Worm (Caenorhabditis elegans): ENCODE data around the gene R08C7.5.

Gene R08C7.5

DNA sequence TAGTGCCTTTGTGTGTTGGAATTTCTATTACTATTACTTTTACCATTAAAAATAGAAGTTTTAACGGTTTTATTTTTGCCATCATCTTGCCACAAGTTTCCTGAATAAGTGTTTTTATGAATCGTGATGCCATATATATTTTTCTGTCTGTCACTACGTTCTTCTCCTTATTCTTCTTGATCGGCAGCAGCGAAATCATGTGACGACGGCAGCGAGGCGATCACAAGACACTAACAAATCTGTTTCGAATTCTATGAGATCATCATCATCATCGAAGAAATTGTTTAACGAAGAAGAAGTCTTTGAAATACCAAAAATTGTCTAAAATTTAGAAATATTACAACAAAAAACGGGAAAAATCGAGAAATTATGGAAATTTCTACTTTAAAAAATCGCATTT lies 27.6 kb upstream of the R08C7.5 start:
- TF ChIP-seq sptf-1 (tag; optimal IDR thresholded peaks at IDR 0.05) (no peak), cnd-1 (tag; optimal IDR thresholded peaks at IDR 0.05) (no peak), mep-1 (tag; optimal IDR thresholded peaks at IDR 0.05) (no peak), mab-5 (tag; optimal IDR thresholded peaks at IDR 0.05) (no peak), unc-120 (tag; optimal IDR thresholded peaks at IDR 0.05; ENCODE audit: poor library complexity, severe bottlenecking) (no peak), ceh-39 (tag; optimal IDR thresholded peaks at IDR 0.05) (no peak), zip-8 (tag; optimal IDR thresholded peaks at IDR 0.05) (no peak)

DNA sequence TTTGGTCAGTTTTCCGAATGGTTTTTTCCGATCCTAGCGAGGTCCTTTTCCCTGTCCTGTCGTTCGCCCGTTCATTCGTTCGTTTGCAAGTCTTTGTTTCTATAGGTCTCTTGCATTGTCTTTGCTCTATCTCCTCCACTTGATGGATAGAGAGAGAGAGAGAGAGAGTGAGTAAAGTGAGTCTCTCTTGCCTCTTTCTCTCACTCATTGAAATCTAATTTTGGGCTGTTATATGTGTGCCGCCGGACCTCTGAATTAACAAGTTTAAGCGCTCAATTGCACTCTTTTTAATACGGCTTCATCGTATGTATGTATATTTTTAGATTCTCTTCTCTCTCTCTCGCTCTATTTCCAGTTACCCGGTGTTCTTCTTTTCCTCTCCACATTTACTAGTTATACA lies 26.2 kb upstream of the R08C7.5 start:
- TF ChIP-seq ceh-39 (tag; optimal IDR thresholded peaks at IDR 0.05) (no peak), ces-1 (GFP tag; optimal IDR thresholded peaks at IDR 0.05) (peak; percentile 99), sptf-1 (tag; optimal IDR thresholded peaks at IDR 0.05) (no peak)

DNA sequence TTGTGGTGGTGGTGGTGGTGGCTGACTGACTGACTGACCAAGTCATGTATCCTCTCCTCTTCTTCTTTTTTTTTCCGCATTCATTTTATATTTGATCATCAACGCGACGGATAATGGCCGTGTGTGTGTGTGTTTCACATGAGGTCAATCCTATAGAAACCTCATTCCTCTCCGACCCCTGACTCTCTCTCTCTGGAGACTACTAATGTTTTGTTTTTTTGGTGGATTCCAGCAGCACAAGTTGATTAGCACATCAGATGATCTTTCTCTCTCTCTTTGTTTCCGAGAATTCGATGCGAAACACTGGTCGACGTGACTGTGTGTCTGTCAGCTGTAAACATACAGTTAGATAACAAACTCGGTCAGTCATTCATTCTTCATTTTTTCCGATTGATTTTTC lies 24.9 kb upstream of the R08C7.5 start, which contains the start of gene Y24D9A.7:
Gene Y24D9A.7, minus strand, starts transcription at position 46 of the 400 bp plus-strand sequence.
- no peak for TF ChIP-seq hlh-1 (tag; optimal IDR thresholded peaks at IDR 0.05)
- TF ChIP-seq tbx-8 (GFP tag; optimal IDR thresholded peaks at IDR 0.05), result no peak
- TF ChIP-seq ceh-43 (GFP tag; optimal IDR thresholded peaks at IDR 0.05), result no peak
- no peak for TF ChIP-seq sptf-1 (tag; optimal IDR thresholded peaks at IDR 0.05)
- TF ChIP-seq mab-5 (tag; optimal IDR thresholded peaks at IDR 0.05), result no peak
- no peak for TF ChIP-seq nhr-76 (tag; optimal IDR thresholded peaks at IDR 0.05)
- TF ChIP-seq mep-1 (tag; optimal IDR thresholded peaks at IDR 0.05), result no peak
- no peak for TF ChIP-seq mls-2 (tag; optimal IDR thresholded peaks at IDR 0.05)
- no peak for TF ChIP-seq cnd-1 (tag; optimal IDR thresholded peaks at IDR 0.05)
- no peak for TF ChIP-seq nhr-28 (tag; optimal IDR thresholded peaks at IDR 0.05)
- no peak for TF ChIP-seq nhr-12 (tag; optimal IDR thresholded peaks at IDR 0.05)
- TF ChIP-seq unc-39 (tag; optimal IDR thresholded peaks at IDR 0.05), result no peak
- TF ChIP-seq sem-2 (GFP tag; optimal IDR thresholded peaks at IDR 0.05), result no peak
- no peak for TF ChIP-seq zip-8 (tag; optimal IDR thresholded peaks at IDR 0.05)
- TF ChIP-seq pha-4 (tag; optimal IDR thresholded peaks at IDR 0.05), result no peak
- TF ChIP-seq ceh-39 (tag; optimal IDR thresholded peaks at IDR 0.05), result no peak
- TF ChIP-seq elt-1 (tag; optimal IDR thresholded peaks at IDR 0.05; ENCODE audit: borderline replicate concordance, insufficient read depth), result no peak

DNA sequence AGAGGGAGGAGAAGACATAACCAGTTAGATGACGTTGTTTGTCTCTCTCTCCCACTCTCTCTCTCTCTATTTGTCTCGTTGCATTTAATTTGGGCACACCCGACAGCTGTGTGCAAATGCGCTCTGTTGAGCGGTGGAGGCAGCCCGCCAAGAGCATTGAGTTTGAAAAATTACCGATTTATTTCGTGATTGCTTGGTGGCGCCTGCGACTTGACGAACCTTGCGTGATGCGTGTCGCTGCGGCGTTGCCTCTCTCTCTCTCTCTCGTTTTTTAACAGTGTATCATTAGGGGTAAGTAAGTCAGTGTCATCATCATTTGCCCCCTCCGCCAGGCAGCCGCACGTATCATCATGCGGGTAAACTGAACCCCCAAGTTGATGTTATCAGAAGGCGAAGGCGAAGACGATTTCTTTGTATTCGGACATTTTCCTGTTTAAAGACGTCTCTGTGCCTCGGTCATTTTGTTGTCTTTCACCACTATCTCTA lies 23.9 kb upstream of the R08C7.5 start:
- no peak for TF ChIP-seq nhr-12 (tag; optimal IDR thresholded peaks at IDR 0.05)
- peak; percentile 27 for TF ChIP-seq sptf-1 (tag; optimal IDR thresholded peaks at IDR 0.05)
- peak; percentile 45 for TF ChIP-seq lsy-2 (tag; optimal IDR thresholded peaks at IDR 0.05)
- TF ChIP-seq ztf-11 (tag; optimal IDR thresholded peaks at IDR 0.05), result no peak
- TF ChIP-seq bed-3 (GFP tag; optimal IDR thresholded peaks at IDR 0.05), result no peak
- TF ChIP-seq unc-62 (GFP tag; optimal IDR thresholded peaks at IDR 0.05), result peak; percentile 39
- peak; percentile 18 for TF ChIP-seq unc-120 (tag; optimal IDR thresholded peaks at IDR 0.05; ENCODE audit: poor library complexity, severe bottlenecking)
- no peak for TF ChIP-seq tbx-8 (GFP tag; optimal IDR thresholded peaks at IDR 0.05)
- peak; percentile 57 for TF ChIP-seq ceh-39 (tag; optimal IDR thresholded peaks at IDR 0.05)
- TF ChIP-seq blmp-1 (tag; optimal IDR thresholded peaks at IDR 0.05), result no peak
- peak; percentile 37 for TF ChIP-seq elt-1 (tag; optimal IDR thresholded peaks at IDR 0.05; ENCODE audit: borderline replicate concordance, insufficient read depth)
- TF ChIP-seq M03D4.4 (tag; optimal IDR thresholded peaks at IDR 0.05), result no peak
- TF ChIP-seq flh-1 (GFP tag; optimal IDR thresholded peaks at IDR 0.05), result no peak
- peak; percentile 42 for TF ChIP-seq ces-1 (GFP tag; optimal IDR thresholded peaks at IDR 0.05)
- no peak for TF ChIP-seq nhr-76 (tag; optimal IDR thresholded peaks at IDR 0.05)
- TF ChIP-seq mep-1 (tag; optimal IDR thresholded peaks at IDR 0.05), result peak; percentile 71
- TF ChIP-seq elt-3 (tag; optimal IDR thresholded peaks at IDR 0.05), result no peak
- no peak for TF ChIP-seq zip-8 (tag; optimal IDR thresholded peaks at IDR 0.05)
- TF ChIP-seq cnd-1 (tag; optimal IDR thresholded peaks at IDR 0.05), result peak; percentile 54
- TF ChIP-seq snpc-4 (tag; optimal IDR thresholded peaks at IDR 0.05), result no peak
- peak; percentile 25 for TF ChIP-seq lin-32 (GFP tag; optimal IDR thresholded peaks at IDR 0.05)
- TF ChIP-seq drap-1 (GFP tag; optimal IDR thresholded peaks at IDR 0.05), result peak; percentile 5
- no peak for TF ChIP-seq unc-39 (tag; optimal IDR thresholded peaks at IDR 0.05)
- no peak for TF ChIP-seq nhr-2 (tag; optimal IDR thresholded peaks at IDR 0.05)
- no peak for TF ChIP-seq nhr-237 (tag; optimal IDR thresholded peaks at IDR 0.05)
- TF ChIP-seq sem-2 (GFP tag; optimal IDR thresholded peaks at IDR 0.05), result no peak
- peak; percentile 41 for TF ChIP-seq lin-13 (tag; optimal IDR thresholded peaks at IDR 0.05)
- no peak for TF ChIP-seq nhr-28 (tag; optimal IDR thresholded peaks at IDR 0.05)
- TF ChIP-seq ceh-83 (GFP tag; optimal IDR thresholded peaks at IDR 0.05), result no peak
- TF ChIP-seq mab-5 (tag; optimal IDR thresholded peaks at IDR 0.05), result no peak
- TF ChIP-seq ham-2 (GFP tag; optimal IDR thresholded peaks at IDR 0.05), result peak; percentile 46
- TF ChIP-seq hlh-1 (tag; optimal IDR thresholded peaks at IDR 0.05), result peak; percentile 55
- peak; percentile 8 for TF ChIP-seq mls-2 (tag; optimal IDR thresholded peaks at IDR 0.05)
- TF ChIP-seq pha-4 (tag; optimal IDR thresholded peaks at IDR 0.05), result peak; percentile 55
- peak; percentile 17 for TF ChIP-seq ceh-43 (GFP tag; optimal IDR thresholded peaks at IDR 0.05)

Measured in whole organism, mixed stage, embryonic.